Worm (Caenorhabditis elegans): Measurements from ENCODE around the gene ttr-21.

ttr-21 gene

DNA sequence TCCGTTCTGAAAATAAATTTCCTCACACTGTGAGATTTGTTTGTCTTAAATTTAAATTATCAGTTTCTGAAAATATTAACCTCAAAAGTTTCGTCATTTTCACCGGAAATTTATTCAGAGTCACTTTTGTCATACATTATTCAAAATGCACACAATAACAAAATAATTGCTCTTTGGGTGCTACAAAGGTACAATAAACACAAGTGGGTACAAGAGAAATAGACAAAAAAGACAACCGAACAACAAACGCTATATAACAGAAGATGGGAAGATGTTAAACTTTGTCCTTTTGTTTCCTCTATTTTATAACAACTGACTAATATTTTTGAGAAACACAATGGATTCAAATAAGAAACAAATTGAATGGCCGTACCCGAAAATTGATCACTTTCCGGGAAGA lies 15.3 kb upstream of the ttr-21 start:
- TF ChIP-seq nhr-11 (tag; optimal IDR thresholded peaks at IDR 0.05) = no peak
- no peak for TF ChIP-seq zip-5 (tag; optimal IDR thresholded peaks at IDR 0.05)
- no peak for TF ChIP-seq ztf-16 (tag; optimal IDR thresholded peaks at IDR 0.05)
- no peak for TF ChIP-seq ceh-14 (tag; optimal IDR thresholded peaks at IDR 0.05)
- TF ChIP-seq pros-1 (tag; optimal IDR thresholded peaks at IDR 0.05) = no peak
- no peak for TF ChIP-seq elt-2 (tag; optimal IDR thresholded peaks at IDR 0.05)
- no peak for TF ChIP-seq pha-4 (tag; optimal IDR thresholded peaks at IDR 0.05)
- TF ChIP-seq dmd-4 (tag; optimal IDR thresholded peaks at IDR 0.05; ENCODE audit: borderline replicate concordance) = no peak
- no peak for TF ChIP-seq mec-3 (tag; optimal IDR thresholded peaks at IDR 0.05; ENCODE audit: borderline replicate concordance)
- no peak for TF ChIP-seq gmeb-2 (tag; optimal IDR thresholded peaks at IDR 0.05)
- TF ChIP-seq ttx-3 (tag; optimal IDR thresholded peaks at IDR 0.05) = no peak
- no peak for TF ChIP-seq madf-2 (tag; optimal IDR thresholded peaks at IDR 0.05)
- no peak for TF ChIP-seq ceh-31 (tag; optimal IDR thresholded peaks at IDR 0.05)
- no peak for TF ChIP-seq C38D4.7 (GFP tag; optimal IDR thresholded peaks at IDR 0.05)
- no peak for TF ChIP-seq ceh-45 (GFP tag; IDR thresholded peaks at IDR 0.05)
- TF ChIP-seq fkh-10 (GFP tag; optimal IDR thresholded peaks at IDR 0.05) = no peak
- TF ChIP-seq ceh-6 (GFP tag; optimal IDR thresholded peaks at IDR 0.05) = no peak
- no peak for TF ChIP-seq hlh-8 (tag; optimal IDR thresholded peaks at IDR 0.05)

DNA sequence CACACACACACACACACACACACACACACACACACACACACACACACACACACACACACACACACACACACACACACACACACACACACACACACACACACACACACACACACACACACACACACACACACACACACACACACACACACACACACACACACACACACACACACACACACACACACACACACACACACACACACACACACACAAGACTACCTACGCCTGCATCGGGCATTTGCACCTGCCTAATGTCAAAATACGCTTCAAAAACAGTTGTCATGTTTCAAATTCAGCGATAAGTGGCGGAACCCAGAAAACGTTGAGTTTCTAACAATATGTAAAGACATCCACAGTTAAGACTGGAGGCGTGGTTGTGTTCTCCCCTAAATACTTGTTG lies 14.7 kb upstream of the ttr-21 start:
- peak; percentile 50 for TF ChIP-seq pat-9 (tag; optimal IDR thresholded peaks at IDR 0.05)
- TF ChIP-seq lin-11 (tag; optimal IDR thresholded peaks at IDR 0.05) = peak; percentile 33
- TF ChIP-seq ceh-19 (GFP tag; optimal IDR thresholded peaks at IDR 0.05) = peak; percentile 51
- peak; percentile 29 for TF ChIP-seq gmeb-2 (tag; optimal IDR thresholded peaks at IDR 0.05)
- peak; percentile 51 for TF ChIP-seq ceh-6 (GFP tag; optimal IDR thresholded peaks at IDR 0.05)

ce11 chrV:13866353-13866752 lies 12.1 kb upstream of the ttr-21 start, which contains the start of gene nhr-175:
Gene nhr-175 (plus strand): TSS chrV:13866691.
- TF ChIP-seq C38D4.7 (GFP tag; optimal IDR thresholded peaks at IDR 0.05) (no peak), ceh-48 (tag; optimal IDR thresholded peaks at IDR 0.05) (no peak), pros-1 (tag; optimal IDR thresholded peaks at IDR 0.05) (no peak), elt-2 (tag; optimal IDR thresholded peaks at IDR 0.05) (no peak), nfya-1 (tag; optimal IDR thresholded peaks at IDR 0.05) (no peak), hlh-30 (tag; optimal IDR thresholded peaks at IDR 0.05; ENCODE audit: insufficient read depth) (no peak), ets-4 (tag; optimal IDR thresholded peaks at IDR 0.05) (no peak), unc-42 (tag; optimal IDR thresholded peaks at IDR 0.05) (no peak), ref-2 (tag; optimal IDR thresholded peaks at IDR 0.05) (no peak), ttx-3 (tag; optimal IDR thresholded peaks at IDR 0.05) (no peak), C08G9.2 (tag; optimal IDR thresholded peaks at IDR 0.05) (no peak), sox-4 (tag; optimal IDR thresholded peaks at IDR 0.05) (no peak), mec-3 (tag; optimal IDR thresholded peaks at IDR 0.05; ENCODE audit: borderline replicate concordance) (no peak), pha-4 (tag; optimal IDR thresholded peaks at IDR 0.05) (no peak), ceh-31 (tag; optimal IDR thresholded peaks at IDR 0.05) (no peak), ceh-24 (tag; optimal IDR thresholded peaks at IDR 0.05) (no peak), tbx-7 (tag; optimal IDR thresholded peaks at IDR 0.05) (no peak), unc-86 (tag; optimal IDR thresholded peaks at IDR 0.05) (no peak), pha-2 (tag; optimal IDR thresholded peaks at IDR 0.05) (no peak)

ce11 chrV:13863700-13864099 lies 9.5 kb upstream of the ttr-21 start:
- TF ChIP-seq hlh-30 (tag; optimal IDR thresholded peaks at IDR 0.05; ENCODE audit: insufficient read depth) = no peak
- TF ChIP-seq fkh-6 (tag; optimal IDR thresholded peaks at IDR 0.05) = no peak
- TF ChIP-seq ceh-31 (tag; optimal IDR thresholded peaks at IDR 0.05) = no peak
- no peak for TF ChIP-seq tbx-7 (tag; optimal IDR thresholded peaks at IDR 0.05)
- TF ChIP-seq T23F11.4 (GFP tag; optimal IDR thresholded peaks at IDR 0.05) = no peak
- no peak for TF ChIP-seq syd-9 (tag; optimal IDR thresholded peaks at IDR 0.05)
- TF ChIP-seq mec-3 (tag; optimal IDR thresholded peaks at IDR 0.05; ENCODE audit: borderline replicate concordance) = no peak
- no peak for TF ChIP-seq hlh-13 (GFP tag; optimal IDR thresholded peaks at IDR 0.05)
- TF ChIP-seq elt-2 (tag; optimal IDR thresholded peaks at IDR 0.05) = no peak

All from whole organism, late embryonic.